Worm (Caenorhabditis elegans): Measurements from ENCODE around the gene cyp-13A10.

Gene cyp-13A10

DNA sequence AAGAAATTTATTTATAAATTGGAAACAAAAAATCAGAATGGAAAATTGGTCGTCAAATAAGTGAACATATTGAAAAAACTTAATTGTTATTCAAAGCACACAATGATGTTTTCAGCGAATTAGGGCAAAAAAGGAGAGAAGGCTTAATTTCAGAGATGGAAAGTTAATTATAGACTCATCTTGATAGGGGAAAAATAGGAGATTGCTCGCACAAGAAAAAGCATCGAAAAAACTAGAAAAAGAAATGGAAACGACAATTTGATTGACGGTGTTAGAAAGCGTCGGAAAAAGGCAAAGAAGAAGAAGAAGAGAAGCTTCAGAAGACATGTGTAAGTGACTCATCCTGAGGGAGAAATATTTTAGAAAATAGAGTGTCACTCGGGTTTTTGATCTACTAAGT lies 33.3 kb upstream of the cyp-13A10 start:
- TF ChIP-seq egl-43 (GFP tag; IDR thresholded peaks at IDR 0.05) (no peak), unc-62 (GFP tag; optimal IDR thresholded peaks at IDR 0.05 in 1 of 2) (peak in 1 of 2 experiments; percentile 95), unc-62 (tag; optimal IDR thresholded peaks at IDR 0.05) (no peak)

DNA sequence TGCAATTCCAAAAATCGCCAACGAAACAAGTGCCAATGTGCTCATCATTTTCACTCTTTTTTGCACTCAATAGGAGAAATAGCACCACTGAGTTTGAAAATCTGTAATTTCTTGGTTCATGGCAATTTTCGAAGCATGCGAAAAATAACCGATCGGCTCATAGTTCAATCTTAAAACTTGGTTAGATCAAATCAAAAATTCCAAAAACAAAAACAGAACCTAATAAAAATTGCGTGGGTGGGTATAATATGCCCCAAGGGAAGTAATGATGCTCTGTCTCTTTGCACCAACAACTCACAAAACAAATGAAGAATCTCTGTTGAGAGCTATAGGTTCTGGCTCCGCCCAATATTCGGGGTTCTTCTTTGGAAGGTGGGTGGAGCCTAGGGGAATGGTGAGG lies 29.2 kb upstream of the cyp-13A10 start, which contains the start of gene nlp-11:
TSS of gene nlp-11 (minus strand) at position 101 of the 400 bp plus-strand sequence.
- TF ChIP-seq mxl-3 (GFP tag; optimal IDR thresholded peaks at IDR 0.05): no peak
- TF ChIP-seq Y5F2A.4 (GFP tag; optimal IDR thresholded peaks at IDR 0.05): no peak
- TF ChIP-seq Y75B8A.6 (GFP tag; IDR thresholded peaks at IDR 0.05): no peak
- TF ChIP-seq nhr-48 (tag; optimal IDR thresholded peaks at IDR 0.05): no peak
- TF ChIP-seq hlh-11 (tag; optimal IDR thresholded peaks at IDR 0.05): no peak
- peak in 1 of 2 experiments; percentile 57 for TF ChIP-seq unc-62 (GFP tag; optimal IDR thresholded peaks at IDR 0.05 in 1 of 2)
- no peak for TF ChIP-seq unc-62 (tag; optimal IDR thresholded peaks at IDR 0.05)
- TF ChIP-seq aly-2 (tag; optimal IDR thresholded peaks at IDR 0.05): no peak

DNA sequence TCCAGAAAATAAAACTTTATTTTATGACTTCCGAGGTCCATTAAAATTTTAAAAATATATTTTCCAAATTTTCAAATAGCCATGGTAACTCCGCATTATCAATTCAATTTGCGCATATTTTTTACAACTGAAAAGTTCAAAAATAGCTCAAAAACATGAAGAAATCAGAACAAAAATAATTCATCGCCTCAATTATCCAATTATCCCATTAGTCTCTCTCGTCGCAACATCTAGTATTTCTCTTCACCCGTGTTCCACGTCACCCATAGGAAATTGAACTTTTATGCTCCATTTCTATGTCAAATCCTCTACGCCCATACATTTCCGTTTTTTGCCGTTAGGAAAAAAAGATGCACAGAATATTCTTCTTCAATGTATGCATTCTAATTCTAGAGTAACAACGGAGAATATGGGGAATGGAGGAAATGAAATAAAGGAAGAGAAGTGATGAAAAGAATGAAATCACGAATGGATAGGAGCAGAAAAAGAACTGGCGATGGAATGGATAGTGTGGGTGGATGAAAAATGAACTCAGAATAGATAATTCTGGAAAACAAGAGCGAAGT lies 27.5 kb upstream of the cyp-13A10 start:
- no peak for TF ChIP-seq nhr-77 (tag; optimal IDR thresholded peaks at IDR 0.05)
- no peak for TF ChIP-seq jun-1 (tag; optimal IDR thresholded peaks at IDR 0.05)
- TF ChIP-seq sdz-12 (GFP tag; optimal IDR thresholded peaks at IDR 0.05): no peak
- TF ChIP-seq nhr-237 (tag; optimal IDR thresholded peaks at IDR 0.05): no peak
- TF ChIP-seq spr-3 (GFP tag; optimal IDR thresholded peaks at IDR 0.05): no peak
- peak; percentile 89 for TF ChIP-seq fkh-10 (GFP tag; optimal IDR thresholded peaks at IDR 0.05)
- no peak for TF ChIP-seq F10B5.3 (tag; optimal IDR thresholded peaks at IDR 0.05)
- peak in 1 of 2 experiments; percentile 12 for TF ChIP-seq lsy-2 (tag; optimal IDR thresholded peaks at IDR 0.05)
- peak; percentile 73 for TF ChIP-seq ces-1 (GFP tag; optimal IDR thresholded peaks at IDR 0.05)
- TF ChIP-seq R02D3.7 (tag; optimal IDR thresholded peaks at IDR 0.05): no peak
- TF ChIP-seq ceh-82 (tag; optimal IDR thresholded peaks at IDR 0.05): no peak
- no peak for TF ChIP-seq F49E8.2 (tag; optimal IDR thresholded peaks at IDR 0.05; ENCODE audit: borderline replicate concordance)
- TF ChIP-seq ctbp-1 (GFP tag; IDR thresholded peaks at IDR 0.05): peak; percentile 64
- TF ChIP-seq lin-29 (GFP tag; IDR thresholded peaks at IDR 0.05): no peak
- no peak for TF ChIP-seq F26F4.8 (GFP tag; conservative IDR thresholded peaks at IDR 0.05)
- TF ChIP-seq unc-39 (tag; optimal IDR thresholded peaks at IDR 0.05): no peak
- TF ChIP-seq hlh-11 (tag; optimal IDR thresholded peaks at IDR 0.05): no peak
- TF ChIP-seq ceh-28 (tag; optimal IDR thresholded peaks at IDR 0.05): no peak

DNA sequence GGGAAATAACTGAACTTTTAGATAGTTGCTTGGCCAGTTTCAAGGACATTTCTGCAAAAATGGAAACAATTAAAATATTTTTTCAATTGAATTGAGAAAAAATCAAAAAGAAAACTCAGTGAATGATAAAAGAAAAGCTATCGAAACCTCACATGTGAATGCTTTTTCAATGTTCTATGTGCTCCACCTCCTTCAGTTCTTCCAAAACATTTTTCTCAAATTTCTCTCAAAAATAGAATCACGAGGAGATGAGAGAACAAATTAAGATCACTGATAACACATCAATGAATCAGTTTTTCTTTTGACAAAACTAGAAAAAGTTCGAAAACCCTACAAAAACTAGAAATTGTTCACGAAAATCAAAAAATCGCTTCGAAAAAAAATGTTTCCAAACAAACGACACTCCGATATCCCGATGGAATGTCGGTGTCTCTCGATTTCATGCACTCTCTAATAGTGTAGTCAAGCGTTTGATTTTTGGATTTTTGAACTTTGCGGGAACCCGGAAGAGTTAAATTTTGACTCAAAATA lies 24.0 kb upstream of the cyp-13A10 start, which contains the start of gene ZK1320.9:
TSS of gene ZK1320.9 (minus strand) at position 51 of the 531 bp plus-strand sequence.
- TF ChIP-seq tra-1 (GFP tag; IDR thresholded peaks at IDR 0.05): no peak
- no peak for TF ChIP-seq Y105C5A.15 (GFP tag; IDR thresholded peaks at IDR 0.05)
- no peak for TF ChIP-seq ceh-82 (tag; optimal IDR thresholded peaks at IDR 0.05)
- TF ChIP-seq nhr-28 (tag; optimal IDR thresholded peaks at IDR 0.05): peak; percentile 84
- TF ChIP-seq hmg-1.1 (GFP tag; IDR thresholded peaks at IDR 0.05): no peak
- TF ChIP-seq lir-3 (tag; optimal IDR thresholded peaks at IDR 0.05): no peak
- TF ChIP-seq pha-4 (GFP tag; IDR thresholded peaks at IDR 0.05): no peak
- peak; percentile 24 for TF ChIP-seq pha-4 (tag; optimal IDR thresholded peaks at IDR 0.05)
- peak; percentile 83 for TF ChIP-seq T20F7.1 (GFP tag; optimal IDR thresholded peaks at IDR 0.05)
- TF ChIP-seq dpl-1 (GFP tag; optimal IDR thresholded peaks at IDR 0.05): peak; percentile 23
- no peak for TF ChIP-seq zag-1 (tag; optimal IDR thresholded peaks at IDR 0.05)
- TF ChIP-seq nhr-10 (tag; optimal IDR thresholded peaks at IDR 0.05): peak; percentile 9
- no peak for TF ChIP-seq Y5F2A.4 (GFP tag; optimal IDR thresholded peaks at IDR 0.05)
- no peak for TF ChIP-seq daf-12 (tag; optimal IDR thresholded peaks at IDR 0.05)
- no peak for TF ChIP-seq ama-1 (optimal IDR thresholded peaks at IDR 0.05)
- TF ChIP-seq mep-1 (tag; optimal IDR thresholded peaks at IDR 0.05): peak; percentile 46
- no peak for TF ChIP-seq lin-38 (GFP tag; IDR thresholded peaks at IDR 0.05)
- peak in 1 of 2 experiments; percentile 41 for TF ChIP-seq mdl-1 (tag; optimal IDR thresholded peaks at IDR 0.05)
- TF ChIP-seq vab-7 (GFP tag; IDR thresholded peaks at IDR 0.05): no peak
- no peak for TF ChIP-seq duxl-1 (tag; optimal IDR thresholded peaks at IDR 0.05; ENCODE audit: poor library complexity)
- TF ChIP-seq saeg-2 (GFP tag; IDR thresholded peaks at IDR 0.05): no peak
- TF ChIP-seq nhr-77 (tag; optimal IDR thresholded peaks at IDR 0.05): peak; percentile 67
- TF ChIP-seq fos-1 (tag; optimal IDR thresholded peaks at IDR 0.05): no peak
- no peak for TF ChIP-seq nhr-102 (tag; optimal IDR thresholded peaks at IDR 0.05)
